Worm (Caenorhabditis elegans): ENCODE measurements around the gene apc-10.
A peak's percentile ranks its signal among the peaks of the same experiment; 100 is the strongest.

Gene apc-10

ce11 chrV:10428608-10429007 lies 2.5 kb upstream of the apc-10 start, which contains the start of gene tag-314:
tag-314 (minus strand) TSS chrV:10428708.
- TF ChIP-seq unc-62 (GFP tag; optimal IDR thresholded peaks at IDR 0.05): no peak
- TF ChIP-seq nhr-11 (tag; optimal IDR thresholded peaks at IDR 0.05): no peak

ce11 chrV:10425098-10425497 lies 1.1 kb downstream of the apc-10 start, which contains the start of gene col-12:
col-12 (minus strand) TSS chrV:10425198.
- TF ChIP-seq ztf-4 (tag; optimal IDR thresholded peaks at IDR 0.05) (no peak), egl-5 (tag; optimal IDR thresholded peaks at IDR 0.05) (no peak), ceh-28 (tag; optimal IDR thresholded peaks at IDR 0.05) (no peak), nhr-76 (tag; optimal IDR thresholded peaks at IDR 0.05) (no peak), nhr-11 (tag; optimal IDR thresholded peaks at IDR 0.05) (no peak), eor-1 (tag; optimal IDR thresholded peaks at IDR 0.05) (no peak), nhr-43 (tag; optimal IDR thresholded peaks at IDR 0.05; ENCODE audit: poor library complexity, severe bottlenecking) (no peak), ztf-11 (tag; optimal IDR thresholded peaks at IDR 0.05) (no peak), snpc-4 (tag; optimal IDR thresholded peaks at IDR 0.05) (no peak), nhr-25 (tag; optimal IDR thresholded peaks at IDR 0.05) (no peak), nhr-28 (tag; optimal IDR thresholded peaks at IDR 0.05) (no peak), nhr-237 (tag; optimal IDR thresholded peaks at IDR 0.05) (no peak)

- TF ChIP-seq nhr-76 (tag; optimal IDR thresholded peaks at IDR 0.05) (no peak), nhr-25 (tag; optimal IDR thresholded peaks at IDR 0.05) (peak; percentile 61)
Measured at ce11 chrV:10423511-10423910, 2.6 kb downstream of the apc-10 start.

ce11 chrV:10421802-10422201 lies 4.4 kb downstream of the apc-10 start, which contains the start of gene col-13:
col-13 (minus strand) TSS chrV:10421902.
- TF ChIP-seq lin-39 (tag; optimal IDR thresholded peaks at IDR 0.05) (no peak), jun-1 (tag; optimal IDR thresholded peaks at IDR 0.05) (no peak), tbx-2 (tag; optimal IDR thresholded peaks at IDR 0.05) (no peak), elt-2 (tag; optimal IDR thresholded peaks at IDR 0.05) (no peak), mdl-1 (tag; optimal IDR thresholded peaks at IDR 0.05) (no peak), nfya-1 (tag; optimal IDR thresholded peaks at IDR 0.05; ENCODE audit: insufficient read depth) (no peak), nhr-11 (tag; optimal IDR thresholded peaks at IDR 0.05) (no peak), pqm-1 (tag; optimal IDR thresholded peaks at IDR 0.05) (no peak), zag-1 (tag; optimal IDR thresholded peaks at IDR 0.05) (no peak), ceh-16 (tag; optimal IDR thresholded peaks at IDR 0.05) (no peak)

- TF ChIP-seq elt-1 (tag; optimal IDR thresholded peaks at IDR 0.05) (no peak), nhr-25 (tag; optimal IDR thresholded peaks at IDR 0.05) (no peak), fkh-10 (GFP tag; optimal IDR thresholded peaks at IDR 0.05) (no peak), R02D3.7 (tag; optimal IDR thresholded peaks at IDR 0.05) (no peak), aly-2 (tag; optimal IDR thresholded peaks at IDR 0.05) (no peak), elt-2 (tag; optimal IDR thresholded peaks at IDR 0.05) (no peak), ama-1 (optimal IDR thresholded peaks at IDR 0.05) (no peak), nhr-77 (tag; optimal IDR thresholded peaks at IDR 0.05) (no peak), nhr-11 (tag; optimal IDR thresholded peaks at IDR 0.05) (no peak), ztf-4 (tag; optimal IDR thresholded peaks at IDR 0.05) (no peak), unc-62 (GFP tag; optimal IDR thresholded peaks at IDR 0.05) (no peak), zag-1 (tag; optimal IDR thresholded peaks at IDR 0.05) (no peak), nhr-12 (tag; optimal IDR thresholded peaks at IDR 0.05) (no peak)
Measured at ce11 chrV:10418961-10419360, 7.2 kb downstream of the apc-10 start, which contains the start of gene F15H10.5. F15H10.5 (minus strand) TSS chrV:10419061.

ce11 chrV:10416925-10417324 lies 9.2 kb downstream of the apc-10 start, which contains the start of gene F15H10.10:
F15H10.10 (minus strand) TSS chrV:10417025.
- TF ChIP-seq tbx-2 (tag; optimal IDR thresholded peaks at IDR 0.05) (no peak), R02D3.7 (tag; optimal IDR thresholded peaks at IDR 0.05) (no peak), sea-2 (GFP tag; optimal IDR thresholded peaks at IDR 0.05) (no peak), mml-1 (tag; optimal IDR thresholded peaks at IDR 0.05) (no peak), nhr-25 (tag; optimal IDR thresholded peaks at IDR 0.05) (no peak), unc-39 (tag; optimal IDR thresholded peaks at IDR 0.05) (no peak), eor-1 (tag; optimal IDR thresholded peaks at IDR 0.05) (no peak), unc-62 (GFP tag; optimal IDR thresholded peaks at IDR 0.05) (no peak), egl-27 (tag; optimal IDR thresholded peaks at IDR 0.05) (no peak), ceh-9 (tag; optimal IDR thresholded peaks at IDR 0.05) (no peak), fkh-10 (GFP tag; optimal IDR thresholded peaks at IDR 0.05) (no peak), lsy-12 (tag; optimal IDR thresholded peaks at IDR 0.05) (no peak), ztf-11 (tag; optimal IDR thresholded peaks at IDR 0.05) (no peak)
